Worm (Caenorhabditis elegans): ENCODE measurements around the gene srxa-11.

DNA sequence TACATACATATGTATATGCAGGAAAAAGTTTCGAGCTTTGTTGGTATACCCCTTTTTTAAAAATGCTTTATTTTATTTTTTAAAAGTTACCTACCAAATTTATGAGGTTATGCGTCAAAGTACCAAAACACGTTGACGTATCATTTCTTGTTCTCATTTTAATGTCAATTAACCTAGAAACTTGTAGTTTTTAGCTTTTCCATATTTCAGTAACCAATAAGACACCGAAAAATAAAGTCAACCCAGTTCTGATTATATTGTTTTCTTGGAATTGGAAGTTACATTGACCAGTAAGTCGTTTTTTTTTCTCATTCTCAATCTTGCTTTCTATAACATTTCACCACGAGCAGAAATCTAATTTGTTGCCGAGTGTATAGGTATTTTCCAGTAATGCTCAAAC is 12.9 kb downstream of the srxa-11 start, which contains the start of gene srw-145:
- no peak for TF ChIP-seq snpc-4 (GFP tag; optimal IDR thresholded peaks at IDR 0.05)
- TF ChIP-seq snpc-4 (tag; optimal IDR thresholded peaks at IDR 0.05) = no peak
- no peak for TF ChIP-seq tbx-9 (tag; optimal IDR thresholded peaks at IDR 0.05; ENCODE audit: borderline replicate concordance)
- TF ChIP-seq nhr-90 (tag; optimal IDR thresholded peaks at IDR 0.05) = no peak
- no peak for TF ChIP-seq dpl-1 (GFP tag; optimal IDR thresholded peaks at IDR 0.05)
- no peak for TF ChIP-seq ceh-79 (tag; optimal IDR thresholded peaks at IDR 0.05)
- TF ChIP-seq mcd-1 (GFP tag; IDR thresholded peaks at IDR 0.05) = no peak
- no peak for TF ChIP-seq nhr-179 (tag; optimal IDR thresholded peaks at IDR 0.05)
- no peak for TF ChIP-seq ama-1 (optimal IDR thresholded peaks at IDR 0.05)
- no peak for TF ChIP-seq ama-1 (GFP tag; optimal IDR thresholded peaks at IDR 0.05)
